Fruit fly (Drosophila melanogaster) whole organism, embryonic: ENCODE measurements around the gene CG15498.
A peak's percentile ranks its signal among the peaks of the same experiment; 100 is the strongest.

Experiments used
- Awh ChIP-seq: fragments of 200-800 bp; sonication (Bioruptor generic); IDR thresholded peaks from 2 replicates; pipeline ENCODE4, ENCODE4 v1.3.6; 2022; ENCODE audit warnings: missing biosample characterization, missing genetic modification characterization
- Bdp1 ChIP-seq: fragments of 200-800 bp; sonication (Bioruptor generic); optimal IDR thresholded peaks from 3 replicates; lab custom pipeline; 2016; ENCODE audit warnings: missing biosample characterization, missing genetic modification characterization
- Bteb2 ChIP-seq: fragments of 200-800 bp; sonication (Bioruptor generic); optimal IDR thresholded peaks from 2 replicates; lab custom pipeline; 2016; ENCODE audit warnings: missing biosample characterization, missing genetic modification characterization
- CG1024 ChIP-seq: fragments of 200-800 bp; sonication (Bioruptor generic); IDR thresholded peaks from 2 replicates; pipeline ENCODE4 v1.3.6; 2022; ENCODE audit warnings: missing biosample characterization, missing genetic modification characterization
- CG13624 ChIP-seq: fragments of 200-800 bp; sonication (Bioruptor generic); optimal IDR thresholded peaks from 2 replicates; lab custom pipeline; 2016; ENCODE audit warnings: missing biosample characterization, missing genetic modification characterization
- CG1603 ChIP-seq: fragments of 200-800 bp; sonication (Bioruptor generic); optimal IDR thresholded peaks from 2 replicates; lab custom pipeline; 2019; ENCODE audit warnings: missing biosample characterization, mild to moderate bottlenecking, missing genetic modification characterization, moderate library complexity
- CG16815 ChIP-seq: fragments of 200-800 bp; sonication (Bioruptor generic); optimal IDR thresholded peaks from 3 replicates; lab custom pipeline; 2017; ENCODE audit warnings: missing biosample characterization, mild to moderate bottlenecking, missing genetic modification characterization
- CG17385 ChIP-seq: fragments of 200-800 bp; sonication (Bioruptor generic); optimal IDR thresholded peaks from 3 replicates; lab custom pipeline; 2018; ENCODE audit warnings: missing biosample characterization, mild to moderate bottlenecking, missing genetic modification characterization
- CG17829 ChIP-seq: fragments of 200-800 bp; optimal IDR thresholded peaks from 2 replicates; lab custom pipeline; 2019; ENCODE audit warnings: missing biosample characterization, mild to moderate bottlenecking, missing genetic modification characterization, moderate library complexity
- CG1832 ChIP-seq: fragments of 200-800 bp; sonication (Bioruptor generic); optimal IDR thresholded peaks from 2 replicates; lab custom pipeline; 2017; ENCODE audit warnings: missing biosample characterization, mild to moderate bottlenecking, missing genetic modification characterization, inconsistent platforms
- CG2889 ChIP-seq: fragments of 200-800 bp; sonication (Bioruptor generic); IDR thresholded peaks from 3 replicates; pipeline ENCODE4 v1.3.6; 2022; ENCODE audit warnings: missing biosample characterization, missing genetic modification characterization
- CG31365 ChIP-seq: fragments of 200-800 bp; sonication (Bioruptor generic); optimal IDR thresholded peaks from 2 replicates; lab custom pipeline; 2018; ENCODE audit warnings: missing biosample characterization, mild to moderate bottlenecking, missing genetic modification characterization
- CG8290 ChIP-seq, 3 experiments: fragments of 200-800 bp; sonication (Bioruptor generic); optimal IDR thresholded peaks; 2 replicates each; lab custom pipeline; 2016 to 2019; ENCODE audit warnings: missing biosample characterization in 3 of 3, missing genetic modification characterization in 3 of 3, mild to moderate bottlenecking in 2 of 3, moderate library complexity in 1 of 3
- CG8478 ChIP-seq: fragments of >200 bp; optimal IDR thresholded peaks from 2 replicates; lab custom pipeline; 2018
- D19A ChIP-seq: fragments of 200-800 bp; optimal IDR thresholded peaks from 3 replicates; lab custom pipeline; 2019; ENCODE audit warnings: missing biosample characterization, mild to moderate bottlenecking, missing genetic modification characterization, moderate library complexity
- Dek ChIP-seq: fragments of 200-800 bp; sonication (Bioruptor generic); optimal IDR thresholded peaks from 3 replicates; lab custom pipeline; 2019; ENCODE audit warnings: missing biosample characterization, mild to moderate bottlenecking, missing genetic modification characterization, moderate library complexity
- Dip2 ChIP-seq: fragments of 200-800 bp; sonication (Bioruptor generic); IDR thresholded peaks from 2 replicates; pipeline ENCODE4 v1.3.6; 2022; ENCODE audit warnings: missing biosample characterization, missing genetic modification characterization
- Doc3 ChIP-seq: fragments of 200-800 bp; sonication (Bioruptor generic); IDR thresholded peaks from 3 replicates; pipeline ENCODE4 v1.3.6; 2022; ENCODE audit warnings: missing biosample characterization, missing genetic modification characterization; ENCODE audit not compliant: partially characterized antibody
- Ets65A ChIP-seq: fragments of 200-800 bp; sonication (Bioruptor generic); peaks from one replicate; lab custom pipeline; 2016; ENCODE audit warnings: missing biosample characterization, missing genetic modification characterization
- Kr ChIP-seq: fragments of 200-800 bp; sonication (Bioruptor generic); optimal IDR thresholded peaks from 2 replicates; lab custom pipeline; 2017; ENCODE audit warnings: missing biosample characterization, mild to moderate bottlenecking, missing genetic modification characterization
- Med ChIP-seq: fragments of 200-800 bp; sonication (Bioruptor generic); peaks from one replicate; lab custom pipeline; 2016; ENCODE audit warnings: missing biosample characterization, missing genetic modification characterization, mild to moderate bottlenecking, inconsistent platforms, moderate library complexity
- Nf-YB ChIP-seq: fragments of 200-800 bp; sonication (Bioruptor generic); optimal IDR thresholded peaks from 3 replicates; lab custom pipeline; 2019; ENCODE audit warnings: missing biosample characterization, mild to moderate bottlenecking, missing genetic modification characterization, moderate library complexity
- Side ChIP-seq: fragments of 200-800 bp; sonication (Bioruptor generic); optimal IDR thresholded peaks from 2 replicates; lab custom pipeline; 2016; ENCODE audit warnings: missing biosample characterization, missing genetic modification characterization
- Trl ChIP-seq, 3 experiments: fragments of >200 bp in 2 of 3; fragments of 200-800 bp in 1 of 3; sonication (Bioruptor generic) in 1 of 3; optimal IDR thresholded peaks; 2 replicates in 1 of 3; 3 replicates in 2 of 3; lab custom pipeline; 2016 to 2017; ENCODE audit warnings: missing biosample characterization in 1 of 3, missing genetic modification characterization in 1 of 3
- YL-1 ChIP-seq: fragments of 200-800 bp; sonication (Bioruptor generic); optimal IDR thresholded peaks from 3 replicates; lab custom pipeline; 2017; ENCODE audit warnings: missing biosample characterization, mild to moderate bottlenecking, missing genetic modification characterization
- abd-A ChIP-seq: fragments of 200-800 bp; sonication (Bioruptor generic); optimal IDR thresholded peaks from 3 replicates; lab custom pipeline; 2019; ENCODE audit warnings: missing biosample characterization, mild to moderate bottlenecking, missing genetic modification characterization, moderate library complexity
- bsh ChIP-seq, 2 experiments: fragments of 200-800 bp; sonication (Bioruptor generic); optimal IDR thresholded peaks; 2 replicates each; lab custom pipeline; 2017 to 2018; ENCODE audit warnings: mild to moderate bottlenecking in 2 of 2, missing biosample characterization in 2 of 2, missing genetic modification characterization in 2 of 2, moderate library complexity in 1 of 2
- cg ChIP-seq: fragments of 200-800 bp; sonication (Bioruptor generic); optimal IDR thresholded peaks from 3 replicates; lab custom pipeline; 2019; ENCODE audit warnings: missing biosample characterization, mild to moderate bottlenecking, missing genetic modification characterization, moderate library complexity
- corto ChIP-seq: fragments of 200-800 bp; sonication (Bioruptor generic); optimal IDR thresholded peaks from 2 replicates; lab custom pipeline; 2016; ENCODE audit warnings: missing biosample characterization, mild to moderate bottlenecking, missing genetic modification characterization, moderate library complexity
- crol ChIP-seq: fragments of 200-800 bp; sonication (Bioruptor generic); IDR thresholded peaks from 2 replicates; pipeline ENCODE4 v1.3.6; 2022; ENCODE audit warnings: missing biosample characterization, missing genetic modification characterization
- dm ChIP-seq: fragments of 200-800 bp; sonication (Bioruptor generic); optimal IDR thresholded peaks from 3 replicates; lab custom pipeline; 2016; ENCODE audit warnings: missing biosample characterization, missing genetic modification characterization
- eve ChIP-seq, 2 experiments: fragments of >200 bp; optimal IDR thresholded peaks; 2 replicates each; lab custom pipeline; 2017; ENCODE audit warnings: missing biosample characterization in 2 of 2, missing genetic modification characterization in 2 of 2
- fru ChIP-seq: fragments of >200 bp; optimal IDR thresholded peaks from 2 replicates; lab custom pipeline; 2017
- hbn ChIP-seq: fragments of 200-800 bp; sonication (Bioruptor generic); IDR thresholded peaks from 2 replicates; pipeline ENCODE4 v1.3.6; 2022; ENCODE audit warnings: missing biosample characterization, missing genetic modification characterization; ENCODE audit not compliant: partially characterized antibody
- insv ChIP-seq, 2 experiments: fragments of 200-800 bp; sonication (Bioruptor generic); optimal IDR thresholded peaks; 3 replicates each; lab custom pipeline; 2016 to 2018; ENCODE audit warnings: missing biosample characterization in 2 of 2, missing genetic modification characterization in 2 of 2
- nerfin-1 ChIP-seq: fragments of 200-800 bp; sonication (Bioruptor generic); optimal IDR thresholded peaks from 3 replicates; lab custom pipeline; 2019; ENCODE audit warnings: missing biosample characterization, mild to moderate bottlenecking, missing genetic modification characterization, moderate library complexity
- nmo ChIP-seq: fragments of 200-800 bp; sonication (Bioruptor generic); optimal IDR thresholded peaks from 2 replicates; lab custom pipeline; 2018; ENCODE audit warnings: missing biosample characterization, mild to moderate bottlenecking, missing genetic modification characterization, moderate library complexity
- nom ChIP-seq: fragments of 200-800 bp; sonication (Bioruptor generic); optimal IDR thresholded peaks from 2 replicates; lab custom pipeline; 2017; ENCODE audit warnings: missing biosample characterization, missing genetic modification characterization, mild to moderate bottlenecking, moderate library complexity, missing genetic modification reagents
- pho ChIP-seq: fragments of 200-800 bp; sonication (Bioruptor generic); optimal IDR thresholded peaks from 2 replicates; lab custom pipeline; 2016; ENCODE audit warnings: missing biosample characterization, missing genetic modification characterization
- psq ChIP-seq: fragments of 200-800 bp; sonication (Bioruptor generic); optimal IDR thresholded peaks from 2 replicates; lab custom pipeline; 2017; ENCODE audit warnings: missing biosample characterization, missing genetic modification characterization
- sd ChIP-seq: fragments of 200-800 bp; sonication (Bioruptor generic); optimal IDR thresholded peaks from 3 replicates; lab custom pipeline; 2018; ENCODE audit warnings: missing biosample characterization, mild to moderate bottlenecking, missing genetic modification characterization, moderate library complexity
- sens ChIP-seq: fragments of 200-800 bp; sonication (Bioruptor generic); peaks from one replicate; lab custom pipeline; 2016; ENCODE audit warnings: missing biosample characterization, missing genetic modification characterization
- tll ChIP-seq, 2 experiments: fragments of 200-800 bp in 1 of 2; fragments of >200 bp in 1 of 2; sonication (Bioruptor generic) in 1 of 2; optimal IDR thresholded peaks; 2 replicates each; lab custom pipeline; 2017 to 2019; ENCODE audit warnings: missing biosample characterization in 2 of 2, missing genetic modification characterization in 2 of 2, mild to moderate bottlenecking in 1 of 2, moderate library complexity in 1 of 2
- twi ChIP-seq: fragments of 200-800 bp; optimal IDR thresholded peaks from 2 replicates; lab custom pipeline; 2019; ENCODE audit warnings: missing biosample characterization, mild to moderate bottlenecking, missing genetic modification characterization, moderate library complexity
- zen ChIP-seq: fragments of 200-800 bp; sonication (Bioruptor generic); optimal IDR thresholded peaks from 3 replicates; lab custom pipeline; 2018; ENCODE audit warnings: missing biosample characterization, mild to moderate bottlenecking, missing genetic modification characterization, moderate library complexity

CG15498 gene

dm6 chr3R:21606221-21607099 is 37.5 kb upstream of the CG15498 start (continued):
- TF ChIP-seq CG17385: peak; percentile 46
- peak; percentile 86 for TF ChIP-seq Kr (GFP tag; lab: Kevin White, UChicago)
- TF ChIP-seq twi (tag; lab: Kevin White, UChicago): peak; percentile 75
- TF ChIP-seq dm (GFP tag; lab: Kevin White, UChicago): peak; percentile 27
- TF ChIP-seq Trl (optimal IDR thresholded peaks at IDR 0.05; lab: Kevin White, UChicago): peak; percentile 60 to 61
- TF ChIP-seq Trl (GFP tag; optimal IDR thresholded peaks at IDR 0.05; lab: Kevin White, UChicago): no peak
- peak; percentile 91 for TF ChIP-seq CG1832 (GFP tag; lab: Kevin White, UChicago)
- no peak for TF ChIP-seq Dek (tag; lab: Kevin White, UChicago)
- TF ChIP-seq Ets65A (GFP tag; lab: Kevin White, UChicago): peak; percentile 49
- no peak for TF ChIP-seq Doc3 (GFP tag; lab: Robert Waterston, UW)
- TF ChIP-seq CG8290 (GFP tag; optimal IDR thresholded peaks at IDR 0.05; lab: Kevin White, UChicago): no peak
- peak in 1 of 2 experiments; percentile 6 for TF ChIP-seq CG8290 (tag; optimal IDR thresholded peaks at IDR 0.05; lab: Kevin White, UChicago)
- peak; percentile 45 for TF ChIP-seq D19A (tag; lab: Kevin White, UChicago)
- no peak for TF ChIP-seq crol
- TF ChIP-seq tll (GFP tag; optimal IDR thresholded peaks at IDR 0.05; lab: Kevin White, UChicago): peak in 1 of 2 experiments; percentile 54
- TF ChIP-seq nom (GFP tag; lab: Kevin White, UChicago): peak; percentile 68
- TF ChIP-seq Med (GFP tag; lab: Kevin White, UChicago): peak; percentile 65
- peak; percentile 41 for TF ChIP-seq zen (tag; lab: Kevin White, UChicago)
- peak; percentile 72 for TF ChIP-seq CG8478
- peak; percentile 15 for TF ChIP-seq corto
- no peak for TF ChIP-seq Dip2 (GFP tag; lab: Robert Waterston, UW)
- TF ChIP-seq cg (GFP tag; lab: Kevin White, UChicago): peak; percentile 87
- peak in 1 of 2 experiments; percentile 72 for TF ChIP-seq eve (GFP tag; optimal IDR thresholded peaks at IDR 0.05; lab: Kevin White, UChicago)
- TF ChIP-seq Awh (GFP tag; lab: Robert Waterston, UW): no peak
- TF ChIP-seq nerfin-1 (tag; lab: Kevin White, UChicago): peak; percentile 88
- no peak for TF ChIP-seq pho (GFP tag; lab: Kevin White, UChicago)
- peak; percentile 71 for TF ChIP-seq sens
- TF ChIP-seq, all 482 proteins: peak for 35

dm6 chr3R:21605291-21605898 is 36.4 kb upstream of the CG15498 start:
- TF ChIP-seq psq (GFP tag; lab: Kevin White, UChicago) (peak; percentile 99), nerfin-1 (tag; lab: Kevin White, UChicago) (peak; percentile 97), Side (GFP tag; lab: Kevin White, UChicago) (peak; percentile 9), Med (GFP tag; lab: Kevin White, UChicago) (peak; percentile 94), abd-A (tag; lab: Kevin White, UChicago) (peak; percentile 78), YL-1 (GFP tag; lab: Kevin White, UChicago) (peak; percentile 16), fru (no peak), Nf-YB (GFP tag; lab: Kevin White, UChicago) (peak; percentile 23), Bteb2 (GFP tag; lab: Kevin White, UChicago) (no peak), CG2889 (GFP tag; lab: Robert Waterston, UW) (no peak), CG1832 (GFP tag; lab: Kevin White, UChicago) (peak; percentile 95), hbn (GFP tag; lab: Robert Waterston, UW) (no peak), CG31365 (tag; lab: Kevin White, UChicago) (peak; percentile 20), nom (GFP tag; lab: Kevin White, UChicago) (peak; percentile 99), dm (GFP tag; lab: Kevin White, UChicago) (peak; percentile 15), nmo (GFP tag; lab: Kevin White, UChicago) (peak; percentile 30), CG13624 (GFP tag; lab: Kevin White, UChicago) (peak; percentile 20), twi (tag; lab: Kevin White, UChicago) (peak; percentile 63), CG1024 (GFP tag; lab: Robert Waterston, UW) (no peak), CG17829 (tag; lab: Kevin White, UChicago) (peak; percentile 35), CG1603 (tag; lab: Kevin White, UChicago) (no peak), bsh (GFP tag; optimal IDR thresholded peaks at IDR 0.05; lab: Kevin White, UChicago) (peak in 1 of 2 experiments; percentile 99), sd (tag; lab: Kevin White, UChicago) (peak; percentile 81), insv (GFP tag; optimal IDR thresholded peaks at IDR 0.05; lab: Kevin White, UChicago) (peak in 1 of 2 experiments; percentile 23), CG16815 (GFP tag; lab: Kevin White, UChicago) (no peak), tll (GFP tag; optimal IDR thresholded peaks at IDR 0.05; lab: Kevin White, UChicago) (peak in 1 of 2 experiments; percentile 61), Bdp1 (no peak)
